Fruit fly (Drosophila melanogaster) whole organism, embryonic: ENCODE data around the gene Prosbeta6.

Experiments
- Aef1 ChIP-seq: fragments of 200-800 bp; sonication (Bioruptor generic); IDR thresholded peaks from 3 replicates; pipeline ENCODE4 v1.3.6; 2022; ENCODE audit warnings: missing biosample characterization, missing genetic modification characterization
- Asciz ChIP-seq: fragments of 200-800 bp; sonication (Bioruptor generic); optimal IDR thresholded peaks from 2 replicates; lab custom pipeline; 2017; ENCODE audit warnings: missing biosample characterization, mild to moderate bottlenecking, missing genetic modification characterization, missing genetic modification reagents
- Atf3 ChIP-seq: fragments of 200-800 bp; sonication (Bioruptor generic); optimal IDR thresholded peaks from 3 replicates; lab custom pipeline; 2016; ENCODE audit warnings: missing biosample characterization, missing genetic modification characterization
- Bgb ChIP-seq: fragments of 200-800 bp; sonication (Bioruptor generic); IDR thresholded peaks from 2 replicates; pipeline ENCODE4 v1.3.6; 2022; ENCODE audit warnings: missing biosample characterization, missing genetic modification characterization; ENCODE audit not compliant: partially characterized antibody
- CG11247 ChIP-seq: fragments of 200-800 bp; sonication (Bioruptor generic); IDR thresholded peaks from 2 replicates; pipeline ENCODE4 v1.3.6; 2022; ENCODE audit warnings: missing biosample characterization, missing genetic modification characterization
- CG12104 ChIP-seq: fragments of 200-800 bp; sonication (Bioruptor generic); optimal IDR thresholded peaks from 3 replicates; lab custom pipeline; 2016; ENCODE audit warnings: missing biosample characterization, missing genetic modification characterization
- CG12299 ChIP-seq: fragments of 200-800 bp; sonication (Bioruptor generic); optimal IDR thresholded peaks from 2 replicates; lab custom pipeline; 2018; ENCODE audit warnings: missing biosample characterization, mild to moderate bottlenecking, missing genetic modification characterization
- CG12769 ChIP-seq: fragments of 200-800 bp; sonication (Bioruptor generic); optimal IDR thresholded peaks from 2 replicates; lab custom pipeline; 2019; ENCODE audit warnings: missing biosample characterization, mild to moderate bottlenecking, missing genetic modification characterization, moderate library complexity
- CG14965 ChIP-seq: fragments of 200-800 bp; sonication (Bioruptor generic); optimal IDR thresholded peaks from 2 replicates; lab custom pipeline; 2016; ENCODE audit warnings: missing biosample characterization, missing genetic modification characterization, borderline replicate concordance
- CG15073 ChIP-seq: fragments of 200-800 bp; sonication (Bioruptor generic); optimal IDR thresholded peaks from 2 replicates; lab custom pipeline; 2016; ENCODE audit warnings: missing biosample characterization, missing genetic modification characterization
- CG16779 ChIP-seq: fragments of 200-800 bp; sonication (Bioruptor generic); IDR thresholded peaks from 2 replicates; pipeline ENCODE4 v1.3.6; 2022; ENCODE audit warnings: missing biosample characterization, missing genetic modification characterization
- CG17186 ChIP-seq: fragments of 200-800 bp; sonication (Bioruptor generic); optimal IDR thresholded peaks from 3 replicates; lab custom pipeline; 2017; ENCODE audit warnings: missing biosample characterization, missing genetic modification reagents, missing genetic modification characterization
- CG2116 ChIP-seq: fragments of 200-800 bp; sonication (Bioruptor generic); optimal IDR thresholded peaks from 3 replicates; lab custom pipeline; 2018; ENCODE audit warnings: missing biosample characterization, mild to moderate bottlenecking, missing genetic modification characterization
- CG6813 ChIP-seq: fragments of 200-800 bp; sonication (Bioruptor generic); optimal IDR thresholded peaks from 2 replicates; lab custom pipeline; 2017; ENCODE audit warnings: missing biosample characterization, missing genetic modification characterization, mild to moderate bottlenecking, moderate library complexity, missing genetic modification reagents
- CG6854 ChIP-seq: fragments of 200-800 bp; sonication (Bioruptor generic); optimal IDR thresholded peaks from 3 replicates; lab custom pipeline; 2017; ENCODE audit warnings: missing biosample characterization, mild to moderate bottlenecking, missing genetic modification characterization
- CG7271 ChIP-seq: fragments of 200-800 bp; sonication (Bioruptor generic); optimal IDR thresholded peaks from 2 replicates; lab custom pipeline; 2018; ENCODE audit warnings: missing biosample characterization, mild to moderate bottlenecking, missing genetic modification characterization, moderate library complexity
- CG7372 ChIP-seq: fragments of 200-800 bp; sonication (Bioruptor generic); IDR thresholded peaks from 2 replicates; pipeline ENCODE4 v1.3.6; 2022; ENCODE audit warnings: missing biosample characterization, missing genetic modification characterization
- CG8765 ChIP-seq: fragments of 200-800 bp; sonication (Bioruptor generic); IDR thresholded peaks from 2 replicates; pipeline ENCODE4 v1.3.6; 2022; ENCODE audit warnings: missing biosample characterization, missing genetic modification characterization
- CG9797 ChIP-seq: fragments of 200-800 bp; sonication (Bioruptor generic); optimal IDR thresholded peaks from 3 replicates; lab custom pipeline; 2018; ENCODE audit warnings: missing biosample characterization, mild to moderate bottlenecking, missing genetic modification characterization
- CoRest ChIP-seq: fragments of 200-800 bp; sonication (Bioruptor generic); optimal IDR thresholded peaks from 3 replicates; lab custom pipeline; 2018; ENCODE audit warnings: missing biosample characterization, mild to moderate bottlenecking, missing genetic modification characterization, moderate library complexity
- Dip3 ChIP-seq: fragments of 200-800 bp; sonication (Bioruptor generic); optimal IDR thresholded peaks from 3 replicates; lab custom pipeline; 2016; ENCODE audit warnings: missing biosample characterization, missing genetic modification characterization
- Gug ChIP-seq: fragments of 200-800 bp; sonication (Bioruptor generic); IDR thresholded peaks from 4 replicates; pipeline ENCODE4 v1.3.6; 2022; ENCODE audit warnings: missing biosample characterization, missing genetic modification characterization
- H2.0 ChIP-seq: fragments of 200-800 bp; sonication (Bioruptor generic); IDR thresholded peaks from 2 replicates; pipeline ENCODE4 v1.3.6; 2022; ENCODE audit warnings: missing biosample characterization, missing genetic modification characterization
- HLH3B ChIP-seq: fragments of 200-800 bp; sonication (Bioruptor generic); IDR thresholded peaks from 2 replicates; pipeline ENCODE4 v1.3.6; 2022; ENCODE audit warnings: missing biosample characterization, missing genetic modification characterization
- HLH4C ChIP-seq: fragments of 200-800 bp; sonication (Bioruptor generic); IDR thresholded peaks from 3 replicates; pipeline ENCODE4 v1.3.6; 2022; ENCODE audit warnings: missing biosample characterization, missing genetic modification characterization; ENCODE audit not compliant: partially characterized antibody
- Hr3 ChIP-seq: fragments of 200-800 bp; sonication (Bioruptor generic); optimal IDR thresholded peaks from 3 replicates; lab custom pipeline; 2016; ENCODE audit warnings: missing biosample characterization, missing genetic modification characterization
- Hr51 ChIP-seq, 2 experiments: fragments of 200-800 bp; sonication (Bioruptor generic); optimal IDR thresholded peaks; 2 replicates in 1 of 2; 3 replicates in 1 of 2; lab custom pipeline; 2016 to 2018; ENCODE audit warnings: missing biosample characterization in 2 of 2, missing genetic modification characterization in 2 of 2, mild to moderate bottlenecking in 1 of 2, moderate library complexity in 1 of 2
- Mrtf ChIP-seq: fragments of 200-800 bp; sonication (Bioruptor generic); IDR thresholded peaks from 3 replicates; pipeline ENCODE4 v1.3.6; 2022; ENCODE audit warnings: missing biosample characterization, missing genetic modification characterization
- NC2β ChIP-seq: fragments of 200-800 bp; sonication (Bioruptor generic); optimal IDR thresholded peaks from 2 replicates; lab custom pipeline; 2016; ENCODE audit warnings: missing biosample characterization, missing genetic modification characterization
- Nf-YC ChIP-seq: fragments of 200-800 bp; optimal IDR thresholded peaks from 3 replicates; lab custom pipeline; 2019; ENCODE audit warnings: missing biosample characterization, mild to moderate bottlenecking, missing genetic modification characterization, moderate library complexity
- Oaz ChIP-seq: fragments of 200-800 bp; sonication (Bioruptor generic); IDR thresholded peaks from 2 replicates; pipeline ENCODE4 v1.3.6; 2022; ENCODE audit warnings: missing biosample characterization, missing genetic modification characterization
- Scr ChIP-seq: fragments of 200-800 bp; sonication (Bioruptor generic); IDR thresholded peaks from 2 replicates; pipeline ENCODE4 v1.3.6; 2022; ENCODE audit warnings: missing biosample characterization, missing genetic modification characterization; ENCODE audit not compliant: partially characterized antibody
- az2 ChIP-seq: fragments of 200-800 bp; sonication (Bioruptor generic); optimal IDR thresholded peaks from 3 replicates; lab custom pipeline; 2016; ENCODE audit warnings: missing biosample characterization, missing genetic modification characterization
- bab2 ChIP-seq: fragments of 200-800 bp; sonication (Bioruptor generic); optimal IDR thresholded peaks from 2 replicates; lab custom pipeline; 2016; ENCODE audit warnings: missing biosample characterization, missing genetic modification characterization
- br ChIP-seq: fragments of >200 bp; optimal IDR thresholded peaks from 2 replicates; lab custom pipeline; 2017
- chinmo ChIP-seq: fragments of 200-800 bp; sonication (Bioruptor generic); IDR thresholded peaks from 4 replicates; pipeline ENCODE4 v1.3.6; 2022; ENCODE audit warnings: missing biosample characterization, missing genetic modification characterization; ENCODE audit not compliant: partially characterized antibody
- crc ChIP-seq: fragments of 200-800 bp; sonication (Bioruptor generic); optimal IDR thresholded peaks from 2 replicates; lab custom pipeline; 2016; ENCODE audit warnings: missing biosample characterization, missing genetic modification characterization
- croc ChIP-seq: fragments of 200-800 bp; sonication (Bioruptor generic); conservative IDR thresholded peaks from 3 replicates; pipeline ENCODE4 v1.3.6; 2022; ENCODE audit warnings: missing biosample characterization, missing genetic modification characterization
- danr ChIP-seq: fragments of 200-800 bp; sonication (Bioruptor generic); IDR thresholded peaks from 2 replicates; pipeline ENCODE4 v1.3.6; 2022; ENCODE audit warnings: missing biosample characterization, missing genetic modification characterization
- dimm ChIP-seq: fragments of 200-800 bp; sonication (Bioruptor generic); IDR thresholded peaks from 2 replicates; pipeline ENCODE4 v1.3.6; 2022; ENCODE audit warnings: missing biosample characterization, missing genetic modification characterization
- dmrt11E ChIP-seq: fragments of 200-800 bp; sonication (Bioruptor generic); optimal IDR thresholded peaks from 3 replicates; lab custom pipeline; 2018; ENCODE audit warnings: missing biosample characterization, mild to moderate bottlenecking, missing genetic modification characterization, moderate library complexity
- dysf ChIP-seq: fragments of 200-800 bp; sonication (Bioruptor generic); IDR thresholded peaks from 3 replicates; pipeline ENCODE4 v1.3.6; 2022; ENCODE audit warnings: missing biosample characterization, missing genetic modification characterization
- nmo ChIP-seq: fragments of 200-800 bp; sonication (Bioruptor generic); optimal IDR thresholded peaks from 2 replicates; lab custom pipeline; 2018; ENCODE audit warnings: missing biosample characterization, mild to moderate bottlenecking, missing genetic modification characterization, moderate library complexity
- odd ChIP-seq: fragments of 200-800 bp; sonication (Bioruptor generic); optimal IDR thresholded peaks from 2 replicates; lab custom pipeline; 2017; ENCODE audit warnings: missing biosample characterization, mild to moderate bottlenecking, missing genetic modification characterization
- phol ChIP-seq: fragments of 200-800 bp; sonication (Bioruptor generic); optimal IDR thresholded peaks from 3 replicates; lab custom pipeline; 2018; ENCODE audit warnings: missing biosample characterization, mild to moderate bottlenecking, missing genetic modification characterization, moderate library complexity
- pnt ChIP-seq: fragments of 200-800 bp; sonication (Bioruptor generic); optimal IDR thresholded peaks from 3 replicates; lab custom pipeline; 2016; ENCODE audit warnings: missing biosample characterization, missing genetic modification characterization
- row ChIP-seq: fragments of 200-800 bp; sonication (Bioruptor generic); IDR thresholded peaks from 3 replicates; pipeline ENCODE4 v1.3.6; 2022; ENCODE audit warnings: missing biosample characterization, missing genetic modification characterization
- sna ChIP-seq: fragments of 200-800 bp; sonication (Bioruptor generic); IDR thresholded peaks from 2 replicates; pipeline ENCODE4 v1.3.6; 2022; ENCODE audit warnings: missing biosample characterization, missing genetic modification characterization; ENCODE audit not compliant: partially characterized antibody
- trh ChIP-seq: fragments of 200-800 bp; sonication (Bioruptor generic); optimal IDR thresholded peaks from 2 replicates; lab custom pipeline; 2016; ENCODE audit warnings: missing biosample characterization, missing genetic modification characterization
- wdn ChIP-seq: fragments of 200-800 bp; sonication (Bioruptor generic); IDR thresholded peaks from 2 replicates; pipeline ENCODE4 v1.3.6; 2022; ENCODE audit warnings: missing biosample characterization, missing genetic modification characterization

Gene Prosbeta6

dm6 chr3L:16587994-16588622 lies 22.1 kb downstream of the Prosbeta6 start (continued):
- TF ChIP-seq CG9797 (GFP tag; lab: Kevin White, UChicago) (peak; percentile 72), bab2 (GFP tag; lab: Kevin White, UChicago) (peak; percentile 52), CoRest (peak; percentile 74), crc (GFP tag; lab: Kevin White, UChicago) (peak; percentile 9), HLH3B (GFP tag; lab: Robert Waterston, UW) (peak; percentile 54), Bgb (GFP tag; lab: Robert Waterston, UW) (peak; percentile 90), Dip3 (peak; percentile 49), CG8765 (no peak), row (GFP tag; lab: Robert Waterston, UW) (peak; percentile 94), CG16779 (GFP tag; lab: Robert Waterston, UW) (no peak), CG17186 (peak; percentile 89), trh (GFP tag; lab: Kevin White, UChicago) (peak; percentile 25), CG7372 (GFP tag; lab: Robert Waterston, UW) (0 out of 2 replicates have a peak, but pooled peaks have one; percentile 31), HLH4C (GFP tag; lab: Robert Waterston, UW) (peak; percentile 90), chinmo (GFP tag; lab: Robert Waterston, UW) (peak; percentile 82; the same call in 2 of the 4 replicates), odd (GFP tag; lab: Kevin White, UChicago) (no peak), Mrtf (GFP tag; lab: Robert Waterston, UW) (peak; percentile 9; the same call in 1 of the 3 replicates), CG6813 (GFP tag; lab: Kevin White, UChicago) (no peak), dimm (GFP tag; lab: Robert Waterston, UW) (no peak), CG11247 (GFP tag; lab: Robert Waterston, UW) (peak; percentile 51; the same call in 1 of the 2 replicates), NC2β (GFP tag; lab: Kevin White, UChicago) (peak; percentile 11), wdn (no peak; the same call in 1 of the 2 replicates), Nf-YC (tag; lab: Kevin White, UChicago) (peak; percentile 48), sna (peak; percentile 96), az2 (GFP tag; lab: Kevin White, UChicago) (peak; percentile 35), CG12104 (no peak), phol (peak; percentile 76), Gug (GFP tag; lab: Robert Waterston, UW) (peak; percentile 66), br (lab: Kevin White, UChicago) (no peak), CG12769 (tag; lab: Kevin White, UChicago) (no peak), pnt (peak; percentile 53), Atf3 (peak; percentile 32), croc (GFP tag; lab: Robert Waterston, UW) (no peak), Asciz (GFP tag; lab: Kevin White, UChicago) (no peak), danr (no peak), dysf (GFP tag; lab: Robert Waterston, UW) (peak; percentile 62; the same call in 1 of the 3 replicates), Oaz (no peak), Hr3 (peak; percentile 55), dmrt11E (tag; lab: Kevin White, UChicago) (peak; percentile 37), CG2116 (peak; percentile 79), H2.0 (GFP tag; lab: Robert Waterston, UW) (peak; percentile 52), Scr (GFP tag; lab: Robert Waterston, UW) (peak; percentile 97), CG12299 (tag; lab: Kevin White, UChicago) (peak; percentile 41), nmo (peak; percentile 83), CG15073 (GFP tag; lab: Kevin White, UChicago) (no peak), CG7271 (tag; lab: Kevin White, UChicago) (peak; percentile 20), Hr51 (GFP tag; optimal IDR thresholded peaks at IDR 0.05; lab: Kevin White, UChicago) (peak; percentile 55 to 63), Aef1 (GFP tag; lab: Robert Waterston, UW) (peak; percentile 49; the same call in 1 of the 3 replicates), CG6854 (no peak), CG14965 (GFP tag; lab: Kevin White, UChicago) (no peak)
